Worm (Caenorhabditis elegans) whole organism, L4 larva: ENCODE data around the gene F16B12.6.
A peak's percentile ranks its signal among the peaks of the same experiment; 100 is the strongest.

Experiments used
- D1046.2 ChIP-seq: fragments of 200-800 bp; sonication (Bioruptor generic); IDR thresholded peaks from 2 replicates; pipeline ENCODE4 v1.3.6; 2022; ENCODE audit warnings: missing genetic modification characterization, missing compliant biosample characterization
- F10B5.3 ChIP-seq: sonication (generic microtip); optimal IDR thresholded peaks from 2 replicates; lab custom pipeline; 2016; ENCODE audit warnings: mild to moderate bottlenecking, missing genetic modification characterization, missing compliant biosample characterization
- F26F4.8 ChIP-seq: fragments of 200-800 bp; sonication (Bioruptor generic); conservative IDR thresholded peaks from 2 replicates; pipeline ENCODE4 v1.3.6; 2022; ENCODE audit warnings: missing genetic modification characterization, missing compliant biosample characterization
- F37D6.2 ChIP-seq: sonication (generic microtip); optimal IDR thresholded peaks from 2 replicates; lab custom pipeline; 2016; ENCODE audit warnings: mild to moderate bottlenecking, missing genetic modification characterization, missing compliant biosample characterization
- F44E2.7 ChIP-seq: fragments of 200-800 bp; sonication (Bioruptor generic); IDR thresholded peaks from 2 replicates; pipeline ENCODE4 v2.1.2; 2022; ENCODE audit warnings: missing genetic modification characterization, missing compliant biosample characterization
- R02D3.7 ChIP-seq: fragments of 150-350 bp; sonication (generic microtip); optimal IDR thresholded peaks from 3 replicates; lab custom pipeline; 2014; ENCODE audit warnings: missing biosample characterization, missing genetic modification characterization
- T20F7.1 ChIP-seq: fragments of 200-800 bp; sonication (Bioruptor generic); optimal IDR thresholded peaks from 2 replicates; lab custom pipeline; 2018; ENCODE audit warnings: mild to moderate bottlenecking, missing genetic modification characterization, missing compliant biosample characterization
- T26A8.4 ChIP-seq: fragments of 200-800 bp; sonication (Bioruptor generic); IDR thresholded peaks from 2 replicates; pipeline ENCODE4 v1.3.6; 2022; ENCODE audit warnings: missing genetic modification characterization, missing compliant biosample characterization
- Y105C5A.15 ChIP-seq: fragments of 200-800 bp; sonication (Bioruptor generic); IDR thresholded peaks from 2 replicates; pipeline ENCODE4 v1.3.6; 2022; ENCODE audit warnings: missing genetic modification characterization, missing compliant biosample characterization
- Y5F2A.4 ChIP-seq: fragments of 200-800 bp; sonication (Bioruptor generic); optimal IDR thresholded peaks from 2 replicates; lab custom pipeline; 2018; ENCODE audit warnings: mild to moderate bottlenecking, missing genetic modification characterization, missing compliant biosample characterization
- Y75B8A.6 ChIP-seq: fragments of 200-800 bp; sonication (Bioruptor generic); IDR thresholded peaks from 2 replicates; pipeline ENCODE4 v1.3.6; 2022; ENCODE audit warnings: missing genetic modification reagents, missing genetic modification characterization, missing compliant biosample characterization
- ZK546.5 ChIP-seq, 2 experiments: sonication (generic microtip); optimal IDR thresholded peaks; 2 replicates each; lab custom pipeline; 2017; ENCODE audit warnings: missing biosample characterization in 2 of 2, missing genetic modification characterization in 2 of 2
- ama-1 ChIP-seq: fragments of 150-350 bp; optimal IDR thresholded peaks from 2 replicates; lab custom pipeline; 2014; ENCODE audit warnings: inconsistent platforms, mixed read lengths
- arid-1 ChIP-seq: fragments of 200-800 bp; sonication (Bioruptor generic); conservative IDR thresholded peaks from 2 replicates; pipeline ENCODE4 v1.3.6; 2022; ENCODE audit warnings: missing genetic modification reagents, missing genetic modification characterization, missing compliant biosample characterization
- ceh-28 ChIP-seq: fragments of 150-350 bp; optimal IDR thresholded peaks from 2 replicates; lab custom pipeline; 2014; ENCODE audit warnings: missing biosample characterization, missing genetic modification reagents, missing genetic modification characterization
- ceh-44 ChIP-seq: fragments of 200-800 bp; sonication (Bioruptor generic); IDR thresholded peaks from 2 replicates; pipeline ENCODE4 v1.3.6; 2022; ENCODE audit warnings: missing genetic modification reagents, missing genetic modification characterization, missing compliant biosample characterization
- ceh-62 ChIP-seq: sonication (generic microtip); optimal IDR thresholded peaks from 2 replicates; lab custom pipeline; 2017; ENCODE audit warnings: missing biosample characterization, missing genetic modification characterization
- ctbp-1 ChIP-seq: fragments of 200-800 bp; sonication (Bioruptor generic); IDR thresholded peaks from 2 replicates; pipeline ENCODE4 v1.3.6; 2022; ENCODE audit warnings: missing genetic modification reagents, missing genetic modification characterization, missing compliant biosample characterization
- daf-12 ChIP-seq: fragments of 150-350 bp; optimal IDR thresholded peaks from 2 replicates; lab custom pipeline; 2014; ENCODE audit warnings: missing biosample characterization, missing genetic modification reagents, missing genetic modification characterization
- daf-19 ChIP-seq: fragments of 200-800 bp; sonication (Bioruptor generic); conservative IDR thresholded peaks from 2 replicates; pipeline ENCODE4 v1.3.6; 2022; ENCODE audit warnings: missing genetic modification characterization, missing compliant biosample characterization
- daf-8 ChIP-seq: fragments of 200-800 bp; sonication (Bioruptor generic); IDR thresholded peaks from 2 replicates; pipeline ENCODE4 v1.3.6; 2022; ENCODE audit warnings: missing genetic modification characterization, missing compliant biosample characterization
- dmd-9 ChIP-seq: fragments of 200-800 bp; sonication (Bioruptor generic); IDR thresholded peaks from 2 replicates; pipeline ENCODE4 v1.3.6; 2022; ENCODE audit warnings: missing genetic modification reagents, missing genetic modification characterization, missing compliant biosample characterization
- egl-43 ChIP-seq: fragments of 200-800 bp; sonication (Bioruptor generic); IDR thresholded peaks from 2 replicates; pipeline ENCODE4 v1.3.6; 2022; ENCODE audit warnings: missing genetic modification reagents, missing genetic modification characterization, missing compliant biosample characterization
- hif-1 ChIP-seq, 2 experiments: sonication (generic microtip); optimal IDR thresholded peaks; 2 replicates each; lab custom pipeline; 2016 to 2017; ENCODE audit warnings: missing compliant biosample characterization in 2 of 2, missing genetic modification characterization in 2 of 2, missing genetic modification reagents in 2 of 2, missing genotype in 2 of 2, mild to moderate bottlenecking in 1 of 2
- jun-1 ChIP-seq: fragments of 150-350 bp; optimal IDR thresholded peaks from 2 replicates; lab custom pipeline; 2014; ENCODE audit warnings: missing biosample characterization, missing genetic modification reagents, missing genetic modification characterization
- lin-1 ChIP-seq: fragments of 200-800 bp; sonication (Bioruptor generic); IDR thresholded peaks from 2 replicates; pipeline ENCODE4 v1.3.6; 2022; ENCODE audit warnings: missing genetic modification reagents, missing genetic modification characterization, missing compliant biosample characterization
- lin-15B ChIP-seq: fragments of 150-350 bp; sonication (generic microtip); optimal IDR thresholded peaks from 3 replicates; lab custom pipeline; 2014; ENCODE audit warnings: missing biosample characterization, missing genetic modification characterization
- lin-29 ChIP-seq: fragments of 200-800 bp; sonication (Bioruptor generic); IDR thresholded peaks from 2 replicates; pipeline ENCODE4 v1.3.6; 2022; ENCODE audit warnings: missing genetic modification reagents, missing genetic modification characterization, missing compliant biosample characterization
- lin-39 ChIP-seq: fragments of 150-350 bp; optimal IDR thresholded peaks from 2 replicates; lab custom pipeline; 2014; ENCODE audit warnings: missing biosample characterization, missing genetic modification reagents, missing genetic modification characterization
- lsy-2 ChIP-seq, 2 experiments: fragments of 150-350 bp in 1 of 2; sonication (generic microtip) in 1 of 2; optimal IDR thresholded peaks; 2 replicates each; lab custom pipeline; 2014 to 2017; ENCODE audit warnings: missing biosample characterization in 2 of 2, missing genetic modification characterization in 2 of 2
- madf-5 ChIP-seq, 2 experiments: fragments of 200-800 bp; sonication (Bioruptor generic); IDR thresholded peaks; 2 replicates each; pipeline ENCODE4 v1.3.6; 2022; ENCODE audit warnings: missing compliant biosample characterization in 2 of 2, missing genetic modification characterization in 2 of 2
- mdt-29 ChIP-seq: fragments of 200-800 bp; sonication (Bioruptor generic); IDR thresholded peaks from 2 replicates; pipeline ENCODE4 v1.3.6; 2022; ENCODE audit warnings: missing genetic modification reagents, missing genetic modification characterization, missing compliant biosample characterization
- mxl-3 ChIP-seq: fragments of 200-800 bp; sonication (Bioruptor generic); optimal IDR thresholded peaks from 2 replicates; lab custom pipeline; 2018; ENCODE audit warnings: mild to moderate bottlenecking, missing genetic modification characterization, missing compliant biosample characterization
- nhr-10 ChIP-seq: fragments of 150-350 bp; optimal IDR thresholded peaks from 2 replicates; lab custom pipeline; 2014; ENCODE audit warnings: missing biosample characterization, missing genetic modification characterization
- nhr-102 ChIP-seq: sonication (generic microtip); optimal IDR thresholded peaks from 2 replicates; lab custom pipeline; 2016; ENCODE audit warnings: mild to moderate bottlenecking, missing genetic modification characterization, moderate library complexity, missing compliant biosample characterization
- nhr-28 ChIP-seq: fragments of 150-350 bp; optimal IDR thresholded peaks from 2 replicates; lab custom pipeline; 2014; ENCODE audit warnings: missing biosample characterization, missing genetic modification characterization
- nhr-41 ChIP-seq: fragments of 200-800 bp; sonication (Bioruptor generic); IDR thresholded peaks from 2 replicates; pipeline ENCODE4 v1.3.6; 2022; ENCODE audit warnings: missing genetic modification reagents, missing genetic modification characterization, missing compliant biosample characterization
- nhr-42 ChIP-seq: fragments of 200-800 bp; sonication (Bioruptor generic); IDR thresholded peaks from 2 replicates; pipeline ENCODE4 v1.3.6; 2022; ENCODE audit warnings: missing genetic modification characterization, missing compliant biosample characterization
- nhr-48 ChIP-seq: sonication (generic microtip); optimal IDR thresholded peaks from 2 replicates; lab custom pipeline; 2016; ENCODE audit warnings: mild to moderate bottlenecking, missing genetic modification characterization, missing compliant biosample characterization
- nhr-6 ChIP-seq: fragments of 150-350 bp; optimal IDR thresholded peaks from 2 replicates; lab custom pipeline; 2014; ENCODE audit warnings: missing biosample characterization, missing genetic modification characterization
- pqm-1 ChIP-seq: sonication (generic microtip); optimal IDR thresholded peaks from 2 replicates; lab custom pipeline; 2017; ENCODE audit warnings: missing biosample characterization, missing genetic modification characterization
- rbr-2 ChIP-seq: sonication (generic microtip); optimal IDR thresholded peaks from 2 replicates; lab custom pipeline; 2016; ENCODE audit warnings: missing genotype, missing genetic modification characterization, missing compliant biosample characterization
- saeg-2 ChIP-seq: fragments of 200-800 bp; sonication (Bioruptor generic); IDR thresholded peaks from 2 replicates; pipeline ENCODE4 v1.3.6; 2022; ENCODE audit warnings: missing genetic modification reagents, missing genetic modification characterization, missing compliant biosample characterization
- sdz-12 ChIP-seq: fragments of 200-800 bp; sonication (Bioruptor generic); optimal IDR thresholded peaks from 2 replicates; lab custom pipeline; 2018; ENCODE audit warnings: mild to moderate bottlenecking, missing genetic modification characterization, missing compliant biosample characterization
- snpc-1.2 ChIP-seq: fragments of 200-800 bp; sonication (Bioruptor generic); IDR thresholded peaks from 2 replicates; pipeline ENCODE4 v1.3.6; 2022; ENCODE audit warnings: missing genetic modification reagents, missing genetic modification characterization, missing compliant biosample characterization
- snpc-4 ChIP-seq: fragments of 150-350 bp; optimal IDR thresholded peaks from 2 replicates; lab custom pipeline; 2014; ENCODE audit warnings: missing biosample characterization, missing genetic modification characterization
- spr-3 ChIP-seq: fragments of 200-800 bp; sonication (Bioruptor generic); optimal IDR thresholded peaks from 2 replicates; lab custom pipeline; 2018; ENCODE audit warnings: mild to moderate bottlenecking, missing genetic modification characterization, missing compliant biosample characterization
- tra-1 ChIP-seq: fragments of 200-800 bp; sonication (Bioruptor generic); IDR thresholded peaks from 2 replicates; pipeline ENCODE4 v1.3.6; 2022; ENCODE audit warnings: missing genetic modification reagents, missing genetic modification characterization, missing compliant biosample characterization
- unc-130 ChIP-seq: sonication (generic microtip); optimal IDR thresholded peaks from 2 replicates; lab custom pipeline; 2016; ENCODE audit warnings: missing genetic modification reagents, missing genetic modification characterization, missing compliant biosample characterization
- unc-39 ChIP-seq: sonication (generic microtip); optimal IDR thresholded peaks from 2 replicates; lab custom pipeline; 2017; ENCODE audit warnings: missing biosample characterization, missing genetic modification characterization
- zfp-2 ChIP-seq: sonication (generic microtip); optimal IDR thresholded peaks from 2 replicates; lab custom pipeline; 2016; ENCODE audit warnings: mild to moderate bottlenecking, missing genetic modification characterization, missing compliant biosample characterization
- zip-11 ChIP-seq: fragments of 200-800 bp; sonication (Bioruptor generic); IDR thresholded peaks from 2 replicates; pipeline ENCODE4 v1.3.6; 2022; ENCODE audit warnings: missing genetic modification characterization, missing compliant biosample characterization
- ztf-7 ChIP-seq: fragments of 150-350 bp; optimal IDR thresholded peaks from 2 replicates; lab custom pipeline; 2014; ENCODE audit warnings: missing biosample characterization, missing genetic modification characterization

F16B12.6 gene

ce11 chrX:14101986-14102385, at the start of gene F16B12.6 (continued):
- peak; percentile 0 for TF ChIP-seq spr-3 (GFP tag; lab: Kevin White, UChicago)
- TF ChIP-seq F10B5.3, result no peak
- 0 out of 2 replicates have a peak, but pooled peaks have one; percentile 28 for TF ChIP-seq lin-29 (GFP tag; lab: Robert Waterston, UW)
- no peak for TF ChIP-seq zip-11 (GFP tag; lab: Robert Waterston, UW)
- TF ChIP-seq Y105C5A.15 (GFP tag; lab: Robert Waterston, UW), result no peak
- no peak for TF ChIP-seq zfp-2 (tag; lab: Kevin White, UChicago)
- TF ChIP-seq daf-12 (tag; lab: Kevin White, UChicago), result no peak
- TF ChIP-seq nhr-42, result peak; percentile 11; the same call in 1 of the 2 replicates
- TF ChIP-seq unc-39 (tag; lab: Kevin White, UChicago), result no peak
- TF ChIP-seq nhr-6 (tag; lab: Kevin White, UChicago), result peak; percentile 73
- peak in 1 of 2 experiments; percentile 53 for TF ChIP-seq hif-1 (tag; optimal IDR thresholded peaks at IDR 0.05; lab: Kevin White, UChicago)
- TF ChIP-seq ceh-62, result no peak
- TF ChIP-seq T26A8.4 (GFP tag; lab: Robert Waterston, UW), result peak; percentile 47; the same call in 1 of the 2 replicates
- TF ChIP-seq Y75B8A.6 (GFP tag; lab: Robert Waterston, UW), result no peak
- peak; percentile 30 for TF ChIP-seq F37D6.2 (tag; lab: Kevin White, UChicago)
- no peak for TF ChIP-seq unc-130 (GFP tag; lab: Kevin White, UChicago)
- TF ChIP-seq nhr-48 (tag; lab: Kevin White, UChicago), result no peak
- TF ChIP-seq nhr-10 (tag; lab: Kevin White, UChicago), result no peak
- TF ChIP-seq arid-1 (GFP tag; lab: Robert Waterston, UW), result no peak; the same call in 1 of the 2 replicates
- no peak for TF ChIP-seq ctbp-1
- TF ChIP-seq lsy-2 (tag; optimal IDR thresholded peaks at IDR 0.05; lab: Kevin White, UChicago), result peak; percentile 32 to 84
- TF ChIP-seq nhr-102 (tag; lab: Kevin White, UChicago), result no peak
- TF ChIP-seq daf-19, result no peak
- TF ChIP-seq nhr-41, result no peak
- no peak for TF ChIP-seq ama-1 (lab: Kevin White, UChicago)
- no peak for TF ChIP-seq ZK546.5 (tag; optimal IDR thresholded peaks at IDR 0.05; lab: Kevin White, UChicago)
- TF ChIP-seq mdt-29, result no peak
- no peak for TF ChIP-seq snpc-1.2
- no peak for TF ChIP-seq lin-39 (tag; lab: Kevin White, UChicago)
- no peak for TF ChIP-seq ceh-28 (tag; lab: Kevin White, UChicago)
- TF ChIP-seq dmd-9 (GFP tag; lab: Robert Waterston, UW), result peak; percentile 18; the same call in 1 of the 2 replicates
- TF ChIP-seq daf-8 (GFP tag; lab: Robert Waterston, UW), result no peak
- TF ChIP-seq lin-15B, result no peak
- TF ChIP-seq snpc-4, result no peak
- TF ChIP-seq jun-1, result no peak
- TF ChIP-seq T20F7.1 (GFP tag; lab: Kevin White, UChicago), result no peak
- TF ChIP-seq saeg-2 (GFP tag; lab: Robert Waterston, UW), result no peak
- peak; percentile 79 for TF ChIP-seq rbr-2 (tag; lab: Kevin White, UChicago)
- TF ChIP-seq egl-43 (GFP tag; lab: Robert Waterston, UW), result peak; percentile 59; the same call in 1 of the 2 replicates
- TF ChIP-seq Y5F2A.4 (GFP tag; lab: Kevin White, UChicago), result no peak
- TF ChIP-seq sdz-12 (GFP tag; lab: Kevin White, UChicago), result no peak
- no peak for TF ChIP-seq R02D3.7 (tag; lab: Kevin White, UChicago)
- no peak for TF ChIP-seq pqm-1
- TF ChIP-seq madf-5 (GFP tag; IDR thresholded peaks at IDR 0.05; lab: Robert Waterston, UW), result no peak
- no peak for TF ChIP-seq F26F4.8 (GFP tag; lab: Robert Waterston, UW)
- TF ChIP-seq lin-1 (GFP tag; lab: Robert Waterston, UW), result no peak
- no peak for TF ChIP-seq tra-1 (GFP tag; lab: Robert Waterston, UW)
- TF ChIP-seq ztf-7 (tag; lab: Kevin White, UChicago), result no peak
- no peak for TF ChIP-seq F44E2.7 (GFP tag; lab: Robert Waterston, UW)
- no peak for TF ChIP-seq ceh-44 (GFP tag; lab: Robert Waterston, UW)
- no peak for TF ChIP-seq D1046.2 (GFP tag; lab: Robert Waterston, UW)
- peak; percentile 46 for TF ChIP-seq mxl-3 (GFP tag; lab: Kevin White, UChicago)
- peak; percentile 51 for TF ChIP-seq nhr-28 (tag; lab: Kevin White, UChicago)
